Fruit fly (Drosophila melanogaster) whole organism, prepupa: ENCODE measurements around the gene CG4004.

ENCODE experiments used
- Blimp-1 ChIP-seq: fragments of 200-800 bp; sonication (Bioruptor generic); optimal IDR thresholded peaks from 3 replicates; lab custom pipeline; 2017; ENCODE audit warnings: missing biosample characterization, missing genetic modification characterization, mild to moderate bottlenecking, moderate library complexity, missing genetic modification reagents
- CG10631 ChIP-seq: fragments of 200-800 bp; sonication (Bioruptor generic); optimal IDR thresholded peaks from 2 replicates; lab custom pipeline; 2016; ENCODE audit warnings: missing biosample characterization, missing genetic modification characterization
- CG10669 ChIP-seq: fragments of 200-800 bp; sonication (Bioruptor generic); optimal IDR thresholded peaks from 3 replicates; lab custom pipeline; 2018; ENCODE audit warnings: missing biosample characterization, mild to moderate bottlenecking, missing genetic modification characterization, moderate library complexity
- CG11294 ChIP-seq: fragments of 200-800 bp; sonication (Bioruptor generic); IDR thresholded peaks from 2 replicates; pipeline ENCODE4 v1.3.6; 2022; ENCODE audit warnings: missing biosample characterization, missing genetic modification characterization
- CG11902 ChIP-seq: fragments of 200-800 bp; sonication (Bioruptor generic); optimal IDR thresholded peaks from 3 replicates; lab custom pipeline; 2016; ENCODE audit warnings: missing biosample characterization, missing genetic modification characterization
- CG15336 ChIP-seq: fragments of 200-800 bp; sonication (Bioruptor generic); IDR thresholded peaks from 2 replicates; pipeline ENCODE4 v1.3.6; 2022; ENCODE audit warnings: missing biosample characterization, missing genetic modification characterization
- CG1621 ChIP-seq: fragments of 200-800 bp; sonication (Bioruptor generic); optimal IDR thresholded peaks from 3 replicates; lab custom pipeline; 2018; ENCODE audit warnings: missing biosample characterization, mild to moderate bottlenecking, missing genetic modification characterization
- CG16779 ChIP-seq: fragments of 200-800 bp; sonication (Bioruptor generic); optimal IDR thresholded peaks from 3 replicates; lab custom pipeline; 2017; ENCODE audit warnings: missing biosample characterization, mild to moderate bottlenecking, missing genetic modification characterization
- CG3032 ChIP-seq: fragments of 200-800 bp; optimal IDR thresholded peaks from 2 replicates; lab custom pipeline; 2019; ENCODE audit warnings: missing biosample characterization, mild to moderate bottlenecking, missing genetic modification characterization, moderate library complexity
- CG31627 ChIP-seq: fragments of 200-800 bp; sonication (Bioruptor generic); optimal IDR thresholded peaks from 3 replicates; lab custom pipeline; 2016; ENCODE audit warnings: missing biosample characterization, missing genetic modification characterization
- CG34406 ChIP-seq: fragments of 200-800 bp; sonication (Bioruptor generic); optimal IDR thresholded peaks from 3 replicates; lab custom pipeline; 2016; ENCODE audit warnings: missing biosample characterization, missing genetic modification characterization
- CG3919 ChIP-seq: fragments of 200-800 bp; sonication (Bioruptor generic); optimal IDR thresholded peaks from 3 replicates; lab custom pipeline; 2016; ENCODE audit warnings: missing biosample characterization, missing genetic modification characterization
- CG4318 ChIP-seq: fragments of 200-800 bp; sonication (Bioruptor generic); optimal IDR thresholded peaks from 3 replicates; lab custom pipeline; 2017; ENCODE audit warnings: missing biosample characterization, mild to moderate bottlenecking, missing genetic modification characterization
- CG6276 ChIP-seq: fragments of 200-800 bp; sonication (Bioruptor generic); optimal IDR thresholded peaks from 2 replicates; lab custom pipeline; 2017; ENCODE audit warnings: missing biosample characterization, mild to moderate bottlenecking, missing genetic modification characterization
- CG6792 ChIP-seq: fragments of 200-800 bp; sonication (Bioruptor generic); optimal IDR thresholded peaks from 3 replicates; lab custom pipeline; 2016; ENCODE audit warnings: missing biosample characterization, missing genetic modification characterization
- CG6808 ChIP-seq: fragments of 200-800 bp; sonication (Bioruptor generic); optimal IDR thresholded peaks from 3 replicates; lab custom pipeline; 2017; ENCODE audit warnings: missing biosample characterization, missing genetic modification characterization, mild to moderate bottlenecking, moderate library complexity, missing genetic modification reagents
- CG6854 ChIP-seq: fragments of 200-800 bp; sonication (Bioruptor generic); optimal IDR thresholded peaks from 2 replicates; lab custom pipeline; 2017; ENCODE audit warnings: missing biosample characterization, mild to moderate bottlenecking, missing genetic modification characterization
- CG7368 ChIP-seq: fragments of 200-800 bp; sonication (Bioruptor generic); optimal IDR thresholded peaks from 3 replicates; lab custom pipeline; 2016; ENCODE audit warnings: missing biosample characterization, missing genetic modification characterization
- CG8119 ChIP-seq: fragments of 200-800 bp; sonication (Bioruptor generic); IDR thresholded peaks from 3 replicates; pipeline ENCODE4 v1.3.6; 2022; ENCODE audit warnings: missing biosample characterization, missing genetic modification characterization
- CG8319 ChIP-seq: fragments of 200-800 bp; sonication (Bioruptor generic); optimal IDR thresholded peaks from 3 replicates; lab custom pipeline; 2016; ENCODE audit warnings: missing biosample characterization, missing genetic modification characterization
- CG8632 ChIP-seq: fragments of 200-800 bp; sonication (Bioruptor generic); optimal IDR thresholded peaks from 3 replicates; lab custom pipeline; 2016; ENCODE audit warnings: missing biosample characterization, missing genetic modification characterization
- CG9139 ChIP-seq: fragments of 200-800 bp; sonication (Bioruptor generic); optimal IDR thresholded peaks from 3 replicates; lab custom pipeline; 2017; ENCODE audit warnings: missing biosample characterization, mild to moderate bottlenecking, missing genetic modification characterization
- Eip75B ChIP-seq: fragments of 200-800 bp; sonication (Bioruptor generic); optimal IDR thresholded peaks from 3 replicates; lab custom pipeline; 2016; ENCODE audit warnings: missing biosample characterization, missing genetic modification characterization
- Eip78C ChIP-seq: fragments of 200-800 bp; sonication (Bioruptor generic); peaks from one replicate; lab custom pipeline; 2016; ENCODE audit warnings: missing biosample characterization, missing genetic modification characterization
- Eip93F ChIP-seq: fragments of 200-800 bp; sonication (Bioruptor generic); optimal IDR thresholded peaks from 2 replicates; lab custom pipeline; 2016; ENCODE audit warnings: missing biosample characterization, mild to moderate bottlenecking, missing genetic modification characterization
- Ets21C ChIP-seq: fragments of 200-800 bp; sonication (Bioruptor generic); optimal IDR thresholded peaks from 3 replicates; lab custom pipeline; 2016; ENCODE audit warnings: missing biosample characterization, missing genetic modification characterization
- Ets96B ChIP-seq: fragments of 200-800 bp; optimal IDR thresholded peaks from 2 replicates; lab custom pipeline; 2019; ENCODE audit warnings: missing biosample characterization, mild to moderate bottlenecking, missing genetic modification characterization, moderate library complexity
- Gug ChIP-seq: fragments of 200-800 bp; sonication (Bioruptor generic); IDR thresholded peaks from 2 replicates; pipeline ENCODE4 v1.3.6; 2022; ENCODE audit warnings: missing biosample characterization, missing genetic modification characterization
- Hr39 ChIP-seq: fragments of 200-800 bp; sonication (Bioruptor generic); optimal IDR thresholded peaks from 2 replicates; lab custom pipeline; 2016; ENCODE audit warnings: missing biosample characterization, missing genetic modification characterization
- Lpt ChIP-seq: fragments of 200-800 bp; sonication (Bioruptor generic); optimal IDR thresholded peaks from 3 replicates; lab custom pipeline; 2016; ENCODE audit warnings: missing biosample characterization, missing genetic modification characterization
- Met ChIP-seq: fragments of 200-800 bp; sonication (Bioruptor generic); optimal IDR thresholded peaks from 3 replicates; lab custom pipeline; 2016; ENCODE audit warnings: missing biosample characterization, missing genetic modification characterization
- Smox ChIP-seq: fragments of 200-800 bp; sonication (Bioruptor generic); optimal IDR thresholded peaks from 3 replicates; lab custom pipeline; 2016; ENCODE audit warnings: missing biosample characterization, missing genetic modification characterization
- Sox102F ChIP-seq: fragments of 200-800 bp; sonication (Bioruptor generic); optimal IDR thresholded peaks from 2 replicates; lab custom pipeline; 2016; ENCODE audit warnings: missing biosample characterization, mild to moderate bottlenecking, missing genetic modification characterization
- Sox14 ChIP-seq: fragments of 200-800 bp; sonication (Bioruptor generic); optimal IDR thresholded peaks from 3 replicates; lab custom pipeline; 2016; ENCODE audit warnings: missing biosample characterization, missing genetic modification characterization
- Sox15 ChIP-seq: fragments of 200-800 bp; sonication (Bioruptor generic); optimal IDR thresholded peaks from 3 replicates; lab custom pipeline; 2016; ENCODE audit warnings: missing biosample characterization, missing genetic modification characterization
- achi ChIP-seq: fragments of 200-800 bp; sonication (Bioruptor generic); optimal IDR thresholded peaks from 3 replicates; lab custom pipeline; 2016; ENCODE audit warnings: missing biosample characterization, missing genetic modification characterization
- cyc ChIP-seq: fragments of 200-800 bp; sonication (Bioruptor generic); optimal IDR thresholded peaks from 3 replicates; lab custom pipeline; 2016; ENCODE audit warnings: missing biosample characterization, missing genetic modification characterization
- dac ChIP-seq: fragments of 200-800 bp; sonication (Bioruptor generic); optimal IDR thresholded peaks from 2 replicates; lab custom pipeline; 2017; ENCODE audit warnings: missing biosample characterization, mild to moderate bottlenecking, missing genetic modification characterization
- dsx ChIP-seq: fragments of 200-800 bp; optimal IDR thresholded peaks from 3 replicates; lab custom pipeline; 2019; ENCODE audit warnings: missing biosample characterization, mild to moderate bottlenecking, missing genetic modification characterization, moderate library complexity; ENCODE audit not compliant: poor library complexity, severe bottlenecking
- eg ChIP-seq: fragments of 200-800 bp; sonication (Bioruptor generic); IDR thresholded peaks from 3 replicates; pipeline ENCODE4 v1.3.6; 2022; ENCODE audit warnings: missing biosample characterization, missing genetic modification characterization
- esn ChIP-seq: fragments of 200-800 bp; sonication (Bioruptor generic); optimal IDR thresholded peaks from 2 replicates; lab custom pipeline; 2016; ENCODE audit warnings: missing biosample characterization, mild to moderate bottlenecking, missing genetic modification characterization, moderate library complexity
- fd59A ChIP-seq: fragments of 200-800 bp; sonication (Bioruptor generic); optimal IDR thresholded peaks from 2 replicates; lab custom pipeline; 2017; ENCODE audit warnings: missing biosample characterization, mild to moderate bottlenecking, missing genetic modification characterization, missing genetic modification reagents
- fd85E ChIP-seq: fragments of 200-800 bp; sonication (Bioruptor generic); optimal IDR thresholded peaks from 3 replicates; lab custom pipeline; 2016; ENCODE audit warnings: missing biosample characterization, missing genetic modification characterization
- fkh ChIP-seq: fragments of 200-800 bp; sonication (Bioruptor generic); optimal IDR thresholded peaks from 3 replicates; lab custom pipeline; 2017; ENCODE audit warnings: missing biosample characterization, mild to moderate bottlenecking, missing genetic modification characterization, moderate library complexity
- lz ChIP-seq: fragments of 200-800 bp; sonication (Bioruptor generic); optimal IDR thresholded peaks from 3 replicates; lab custom pipeline; 2016; ENCODE audit warnings: missing biosample characterization, missing genetic modification characterization
- net ChIP-seq: fragments of 200-800 bp; sonication (Bioruptor generic); optimal IDR thresholded peaks from 3 replicates; lab custom pipeline; 2016; ENCODE audit warnings: missing biosample characterization, missing genetic modification characterization
- pdm3 ChIP-seq: fragments of 200-800 bp; sonication (Bioruptor generic); optimal IDR thresholded peaks from 3 replicates; lab custom pipeline; 2016; ENCODE audit warnings: missing biosample characterization, missing genetic modification characterization
- salr ChIP-seq, 2 experiments: fragments of 200-800 bp; sonication (Bioruptor generic); optimal IDR thresholded peaks; 3 replicates each; lab custom pipeline; 2016 to 2018; ENCODE audit warnings: missing biosample characterization in 2 of 2, missing genetic modification characterization in 2 of 2, mild to moderate bottlenecking in 1 of 2
- spab ChIP-seq: fragments of 200-800 bp; sonication (Bioruptor generic); optimal IDR thresholded peaks from 2 replicates; lab custom pipeline; 2017; ENCODE audit warnings: missing biosample characterization, mild to moderate bottlenecking, missing genetic modification characterization, missing genetic modification reagents
- ss ChIP-seq, 2 experiments: fragments of 200-800 bp; sonication (Bioruptor generic); optimal IDR thresholded peaks; 2 replicates in 1 of 2; 3 replicates in 1 of 2; lab custom pipeline; 2017 to 2018; ENCODE audit warnings: mild to moderate bottlenecking in 2 of 2, missing biosample characterization in 2 of 2, missing genetic modification characterization in 2 of 2, moderate library complexity in 1 of 2
- svp ChIP-seq: fragments of 200-800 bp; sonication (Bioruptor generic); peaks from one replicate; lab custom pipeline; 2016; ENCODE audit warnings: missing biosample characterization, missing genetic modification characterization
- vri ChIP-seq: fragments of 200-800 bp; sonication (Bioruptor generic); optimal IDR thresholded peaks from 3 replicates; lab custom pipeline; 2016; ENCODE audit warnings: missing biosample characterization, mild to moderate bottlenecking, missing genetic modification characterization

CG4004 gene

DNA sequence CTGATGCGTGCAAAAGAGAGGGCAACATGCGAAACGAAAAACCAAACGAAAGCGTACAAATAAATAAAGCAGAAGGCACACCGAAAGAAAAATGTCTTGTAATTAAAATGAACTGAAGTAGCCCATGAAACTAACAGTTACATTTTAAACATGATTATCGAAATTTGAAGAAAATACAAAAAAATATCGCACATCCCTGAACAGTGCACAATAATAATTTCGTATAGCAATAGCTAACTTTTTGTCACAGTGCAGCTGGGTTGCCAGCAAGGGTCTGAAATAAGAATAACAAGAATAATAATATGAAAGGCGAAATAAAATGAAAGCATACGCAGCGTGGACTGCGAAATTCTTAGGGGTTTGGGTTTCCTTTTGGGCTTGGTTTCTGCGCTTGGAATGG is 8.2 kb downstream of the CG4004 start:
- peak; percentile 100 for TF ChIP-seq Eip78C (GFP tag; lab: Kevin White, UChicago)
- TF ChIP-seq Ets21C (GFP tag; lab: Kevin White, UChicago) = peak; percentile 99
- TF ChIP-seq svp (GFP tag; lab: Kevin White, UChicago) = peak; percentile 100
- TF ChIP-seq CG8119 = peak; percentile 99
- TF ChIP-seq fd85E (GFP tag; lab: Kevin White, UChicago) = peak; percentile 97
- peak; percentile 100 for TF ChIP-seq Sox14 (GFP tag; lab: Kevin White, UChicago)
- peak; percentile 98 for TF ChIP-seq CG4318
- peak; percentile 100 for TF ChIP-seq fd59A (GFP tag; lab: Kevin White, UChicago)
- TF ChIP-seq CG6808 (GFP tag; lab: Kevin White, UChicago) = peak; percentile 99
- peak; percentile 99 for TF ChIP-seq CG7368 (GFP tag; lab: Kevin White, UChicago)
- TF ChIP-seq Smox (GFP tag; lab: Kevin White, UChicago) = peak; percentile 100
- TF ChIP-seq cyc (GFP tag; lab: Kevin White, UChicago) = peak; percentile 100
- peak; percentile 99 for TF ChIP-seq achi
- TF ChIP-seq CG31627 (GFP tag; lab: Kevin White, UChicago) = peak; percentile 100
- TF ChIP-seq CG6276 (GFP tag; lab: Kevin White, UChicago) = peak; percentile 99
- peak; percentile 100 for TF ChIP-seq CG3032
- TF ChIP-seq CG11294 (GFP tag; lab: Robert Waterston, UW) = peak; percentile 99
- peak; percentile 100 for TF ChIP-seq esn
- peak; percentile 100 for TF ChIP-seq CG6792 (GFP tag; lab: Kevin White, UChicago)
- peak; percentile 100 for TF ChIP-seq net (GFP tag; lab: Kevin White, UChicago)
- TF ChIP-seq vri (GFP tag; lab: Kevin White, UChicago) = peak; percentile 99
- peak; percentile 100 for TF ChIP-seq Ets96B (tag; lab: Kevin White, UChicago)
- TF ChIP-seq CG10631 (GFP tag; lab: Kevin White, UChicago) = peak; percentile 100
- TF ChIP-seq Lpt (GFP tag; lab: Kevin White, UChicago) = peak; percentile 99
- peak; percentile 100 for TF ChIP-seq CG3919
- TF ChIP-seq dsx (GFP tag; lab: Kevin White, UChicago) = peak; percentile 99
- peak; percentile 99 for TF ChIP-seq dac (GFP tag; lab: Kevin White, UChicago)
- peak; percentile 98 for TF ChIP-seq Blimp-1 (GFP tag; lab: Kevin White, UChicago)
- TF ChIP-seq CG9139 = peak; percentile 99
- TF ChIP-seq CG1621 (tag; lab: Kevin White, UChicago) = peak; percentile 99
- peak; percentile 100 for TF ChIP-seq Hr39 (GFP tag; lab: Kevin White, UChicago)
- TF ChIP-seq fkh (GFP tag; lab: Kevin White, UChicago) = peak; percentile 94
- TF ChIP-seq salr (GFP tag; optimal IDR thresholded peaks at IDR 0.05; lab: Kevin White, UChicago) = peak; percentile 99 to 100
- peak; percentile 99 for TF ChIP-seq CG6854 (GFP tag; lab: Kevin White, UChicago)
- TF ChIP-seq lz (GFP tag; lab: Kevin White, UChicago) = peak; percentile 99
- peak; percentile 100 for TF ChIP-seq ss (GFP tag; optimal IDR thresholded peaks at IDR 0.05; lab: Kevin White, UChicago)
- TF ChIP-seq CG8632 = peak; percentile 100
- peak; percentile 99 for TF ChIP-seq Sox15 (GFP tag; lab: Kevin White, UChicago)
- peak; percentile 100 for TF ChIP-seq Eip75B (GFP tag; lab: Kevin White, UChicago)
- peak; percentile 100 for TF ChIP-seq CG10669 (GFP tag; lab: Kevin White, UChicago)
- TF ChIP-seq pdm3 (GFP tag; lab: Kevin White, UChicago) = peak; percentile 100
- TF ChIP-seq CG8319 (GFP tag; lab: Kevin White, UChicago) = peak; percentile 99
- TF ChIP-seq CG15336 = peak; percentile 99
- peak; percentile 99 for TF ChIP-seq eg
- TF ChIP-seq Sox102F (GFP tag; lab: Kevin White, UChicago) = peak; percentile 100
- TF ChIP-seq spab (GFP tag; lab: Kevin White, UChicago) = peak; percentile 100
- TF ChIP-seq CG16779 (tag; lab: Kevin White, UChicago) = peak; percentile 97
- TF ChIP-seq CG11902 (GFP tag; lab: Kevin White, UChicago) = peak; percentile 99
- peak; percentile 100 for TF ChIP-seq Met (GFP tag; lab: Kevin White, UChicago)
- TF ChIP-seq Eip93F (GFP tag; lab: Kevin White, UChicago) = peak; percentile 99
- peak; percentile 99 for TF ChIP-seq Gug (GFP tag; lab: Robert Waterston, UW)
- peak; percentile 100 for TF ChIP-seq CG34406 (GFP tag; lab: Kevin White, UChicago)
